Worm (Caenorhabditis elegans) whole organism, young adult: ENCODE results near the gene F02D8.9.

Source experiments
- B0035.1 ChIP-seq: sonication (generic microtip); optimal IDR thresholded peaks from 2 replicates; lab custom pipeline; 2016; ENCODE audit warnings: missing genetic modification characterization, mild to moderate bottlenecking, missing compliant biosample characterization, missing genotype, missing genetic modification reagents
- F33H1.4 ChIP-seq: fragments of 200-800 bp; sonication (Bioruptor generic); IDR thresholded peaks from 2 replicates; pipeline ENCODE4 v1.3.6; 2022; ENCODE audit warnings: missing genetic modification reagents, missing genetic modification characterization, missing compliant biosample characterization
- F39B2.1 ChIP-seq: fragments of 200-800 bp; sonication (Bioruptor generic); IDR thresholded peaks from 2 replicates; pipeline ENCODE4 v1.3.6; 2022; ENCODE audit warnings: missing genetic modification reagents, missing genetic modification characterization, missing compliant biosample characterization
- K12H6.12 ChIP-seq: fragments of 200-800 bp; sonication (Bioruptor generic); optimal IDR thresholded peaks from 2 replicates; lab custom pipeline; 2018; ENCODE audit warnings: mild to moderate bottlenecking, missing genetic modification characterization, missing compliant biosample characterization
- Y95B8A.8 ChIP-seq: fragments of 200-800 bp; sonication (Bioruptor generic); IDR thresholded peaks from 2 replicates; pipeline ENCODE4 v1.3.6; 2022; ENCODE audit warnings: missing genetic modification reagents, missing genetic modification characterization, missing compliant biosample characterization
- akir-1 ChIP-seq: fragments of 200-800 bp; sonication (Bioruptor generic); optimal IDR thresholded peaks from 2 replicates; lab custom pipeline; 2018; ENCODE audit warnings: mild to moderate bottlenecking, missing genetic modification characterization, moderate library complexity, missing compliant biosample characterization
- aptf-3 ChIP-seq: fragments of 200-800 bp; sonication (Bioruptor generic); IDR thresholded peaks from 2 replicates; pipeline ENCODE4 v1.3.6; 2022; ENCODE audit warnings: missing genetic modification characterization, missing compliant biosample characterization
- atf-7 ChIP-seq: sonication (generic microtip); optimal IDR thresholded peaks from 2 replicates; lab custom pipeline; 2017; ENCODE audit warnings: mild to moderate bottlenecking, missing genetic modification characterization, missing compliant biosample characterization
- attf-6 ChIP-seq: fragments of 200-800 bp; sonication (Bioruptor generic); IDR thresholded peaks from 2 replicates; pipeline ENCODE4 v1.3.6; 2022; ENCODE audit warnings: missing genetic modification reagents, missing genetic modification characterization, missing compliant biosample characterization
- bed-1 ChIP-seq: fragments of 200-800 bp; sonication (Bioruptor generic); IDR thresholded peaks from 2 replicates; pipeline ENCODE4 v1.3.6; 2022; ENCODE audit warnings: missing genetic modification reagents, missing genetic modification characterization, missing compliant biosample characterization
- ceh-27 ChIP-seq: fragments of 200-800 bp; sonication (Bioruptor generic); optimal IDR thresholded peaks from 2 replicates; lab custom pipeline; 2018; ENCODE audit warnings: mild to moderate bottlenecking, missing genetic modification characterization, moderate library complexity, missing compliant biosample characterization
- ceh-40 ChIP-seq: fragments of 200-800 bp; sonication (Bioruptor generic); IDR thresholded peaks from 2 replicates; pipeline ENCODE4 v1.3.6; 2022; ENCODE audit warnings: missing genetic modification characterization, missing compliant biosample characterization
- die-1 ChIP-seq: sonication (generic microtip); optimal IDR thresholded peaks from 2 replicates; lab custom pipeline; 2016; ENCODE audit warnings: missing genotype, mild to moderate bottlenecking, missing genetic modification characterization, missing compliant biosample characterization
- efl-1 ChIP-seq: fragments of 150-350 bp; optimal IDR thresholded peaks from 2 replicates; lab custom pipeline; 2014; ENCODE audit warnings: missing biosample characterization, missing genetic modification reagents, missing genetic modification characterization
- egl-44 ChIP-seq: fragments of 200-800 bp; sonication (Bioruptor generic); IDR thresholded peaks from 2 replicates; pipeline ENCODE4 v1.3.6; 2022; ENCODE audit warnings: missing genetic modification reagents, missing genetic modification characterization, missing compliant biosample characterization
- egrh-3 ChIP-seq: fragments of 200-800 bp; sonication (Bioruptor generic); IDR thresholded peaks from 2 replicates; pipeline ENCODE4 v1.3.6; 2022; ENCODE audit warnings: missing genetic modification reagents, missing genetic modification characterization, missing compliant biosample characterization
- hlh-26 ChIP-seq: fragments of 200-800 bp; sonication (Bioruptor generic); conservative IDR thresholded peaks from 2 replicates; pipeline ENCODE4 v1.3.6; 2022; ENCODE audit warnings: missing genetic modification reagents, missing genetic modification characterization, missing compliant biosample characterization
- hmg-20 ChIP-seq: fragments of 200-800 bp; sonication (Bioruptor generic); IDR thresholded peaks from 2 replicates; pipeline ENCODE4 v1.3.6; 2022; ENCODE audit warnings: missing genetic modification reagents, missing genetic modification characterization, missing compliant biosample characterization
- hrde-1 ChIP-seq: sonication (generic microtip); optimal IDR thresholded peaks from 2 replicates; lab custom pipeline; 2016; ENCODE audit warnings: missing genetic modification characterization, mild to moderate bottlenecking, missing compliant biosample characterization, moderate library complexity, missing genotype, missing genetic modification reagents, borderline replicate concordance
- let-607 ChIP-seq, 2 experiments: fragments of 200-800 bp in 1 of 2; sonication (Bioruptor generic) in 1 of 2; sonication (generic microtip) in 1 of 2; optimal IDR thresholded peaks; 2 replicates each; lab custom pipeline; 2016 to 2018; ENCODE audit warnings: mild to moderate bottlenecking in 2 of 2, missing compliant biosample characterization in 2 of 2, missing genetic modification characterization in 2 of 2, moderate library complexity in 2 of 2, missing genotype in 1 of 2
- lin-35 ChIP-seq, 3 experiments: fragments of 150-350 bp in 2 of 3; sonication (generic microtip) in 1 of 3; optimal IDR thresholded peaks; 2 replicates each; lab custom pipeline; 2014 to 2018; ENCODE audit warnings: missing biosample characterization in 3 of 3, missing genetic modification characterization in 3 of 3, missing genetic modification reagents in 3 of 3
- lin-54 ChIP-seq: fragments of 200-800 bp; sonication (Bioruptor generic); optimal IDR thresholded peaks from 2 replicates; lab custom pipeline; 2018; ENCODE audit warnings: mild to moderate bottlenecking, missing genetic modification characterization, missing compliant biosample characterization
- madf-3 ChIP-seq: fragments of 200-800 bp; sonication (Bioruptor generic); IDR thresholded peaks from 2 replicates; pipeline ENCODE4 v1.3.6; 2022; ENCODE audit warnings: missing genetic modification reagents, missing genetic modification characterization, missing compliant biosample characterization
- madf-6 ChIP-seq: fragments of 200-800 bp; sonication (Bioruptor generic); IDR thresholded peaks from 2 replicates; pipeline ENCODE4 v1.3.6; 2022; ENCODE audit warnings: missing genetic modification reagents, missing genetic modification characterization, missing compliant biosample characterization
- mcd-1 ChIP-seq: fragments of 200-800 bp; sonication (Bioruptor generic); IDR thresholded peaks from 2 replicates; pipeline ENCODE4 v1.3.6; 2022; ENCODE audit warnings: missing genetic modification reagents, missing genetic modification characterization, missing compliant biosample characterization
- nfyb-1 ChIP-seq: fragments of 200-800 bp; sonication (Bioruptor generic); IDR thresholded peaks from 2 replicates; pipeline ENCODE4 v1.3.6; 2022; ENCODE audit warnings: missing genetic modification reagents, missing genetic modification characterization, missing compliant biosample characterization
- pbrm-1 ChIP-seq: fragments of 200-800 bp; sonication (Bioruptor generic); IDR thresholded peaks from 2 replicates; pipeline ENCODE4 v1.3.6; 2022; ENCODE audit warnings: missing genetic modification reagents, missing genetic modification characterization, missing compliant biosample characterization
- snpc-1.1 ChIP-seq: sonication (generic microtip); optimal IDR thresholded peaks from 2 replicates; lab custom pipeline; 2017; ENCODE audit warnings: missing genetic modification characterization, mild to moderate bottlenecking, missing compliant biosample characterization, antibody characterized with exemption, moderate library complexity, missing genotype, missing genetic modification reagents; ENCODE audit not compliant: insufficient read depth
- tlf-1 ChIP-seq: fragments of 200-800 bp; sonication (Bioruptor generic); optimal IDR thresholded peaks from 2 replicates; lab custom pipeline; 2018; ENCODE audit warnings: mild to moderate bottlenecking, missing genetic modification characterization, missing compliant biosample characterization
- unc-130 ChIP-seq: sonication (generic microtip); optimal IDR thresholded peaks from 2 replicates; lab custom pipeline; 2016; ENCODE audit warnings: missing genetic modification reagents, missing genetic modification characterization, missing compliant biosample characterization
- ztf-26 ChIP-seq: sonication (generic microtip); optimal IDR thresholded peaks from 2 replicates; lab custom pipeline; 2017; ENCODE audit warnings: missing genetic modification characterization, missing compliant biosample characterization
- ztf-6 ChIP-seq: fragments of 200-800 bp; sonication (Bioruptor generic); IDR thresholded peaks from 2 replicates; pipeline ENCODE4 v1.3.6; 2022; ENCODE audit warnings: missing genetic modification reagents, missing genetic modification characterization, missing compliant biosample characterization

F02D8.9 gene

ce11 chrV:14943774-14944173, 11.8 kb downstream of the F02D8.9 start:
- TF ChIP-seq hrde-1 (tag; lab: Kevin White, UChicago) (no peak), tlf-1 (no peak)

DNA sequence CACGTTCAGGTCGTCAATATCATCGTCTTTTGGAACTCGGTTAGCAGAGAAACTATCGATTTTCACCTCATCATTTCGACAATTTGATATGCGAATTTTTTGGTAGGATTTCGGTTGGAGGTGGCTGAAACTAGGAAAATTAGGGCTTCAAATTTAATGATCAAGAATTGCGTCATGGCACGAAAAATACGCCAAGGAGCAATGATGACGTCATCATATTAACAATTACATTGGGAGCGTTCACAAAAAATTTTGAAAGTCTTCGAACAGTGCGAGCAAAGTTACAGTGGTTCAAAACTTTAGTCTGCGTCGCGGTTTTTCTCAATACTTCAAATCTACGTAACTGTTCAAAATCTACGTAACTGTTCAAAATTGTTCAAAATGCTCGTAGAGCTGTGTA, 12.7 kb downstream of the F02D8.9 start:
- TF ChIP-seq F33H1.4 (GFP tag; lab: Robert Waterston, UW) (no peak), lin-54 (no peak), die-1 (tag; lab: Kevin White, UChicago) (no peak), ceh-27 (no peak), egl-44 (no peak), attf-6 (GFP tag; lab: Robert Waterston, UW) (no peak), madf-3 (no peak), efl-1 (GFP tag; lab: Kevin White, UChicago) (no peak), ztf-6 (no peak), ztf-26 (tag; lab: Kevin White, UChicago) (no peak), akir-1 (GFP tag; lab: Kevin White, UChicago) (no peak), let-607 (tag; optimal IDR thresholded peaks at IDR 0.05; lab: Kevin White, UChicago) (no peak), atf-7 (tag; lab: Kevin White, UChicago) (no peak), lin-35 (GFP tag; optimal IDR thresholded peaks at IDR 0.05; lab: Kevin White, UChicago) (no peak), madf-6 (no peak), bed-1 (no peak)

- TF ChIP-seq lin-54 (no peak), F39B2.1 (no peak), hmg-20 (no peak), pbrm-1 (no peak), akir-1 (GFP tag; lab: Kevin White, UChicago) (no peak), egl-44 (no peak), tlf-1 (no peak), snpc-1.1 (tag; lab: Kevin White, UChicago) (no peak), Y95B8A.8 (no peak), mcd-1 (GFP tag; lab: Robert Waterston, UW) (no peak)
These were observed 19.0 kb downstream of the F02D8.9 start, which contains the start of gene C30G7.2 for ce11 chrV:14936587-14936986. C30G7.2 (plus strand) TSS chrV:14936887.

ce11 chrV:14933450-14934218, 21.9 kb downstream of the F02D8.9 start:
- TF ChIP-seq ceh-40 (GFP tag; lab: Robert Waterston, UW) = no peak
- no peak for TF ChIP-seq unc-130 (GFP tag; lab: Kevin White, UChicago)
- TF ChIP-seq nfyb-1 (GFP tag; lab: Robert Waterston, UW) = 0 out of 2 replicates have a peak, but pooled peaks have one; percentile 28
- TF ChIP-seq hmg-20 = 0 out of 2 replicates have a peak, but pooled peaks have one; percentile 17
- peak; percentile 57; the same call in 1 of the 2 replicates for TF ChIP-seq aptf-3 (GFP tag; lab: Robert Waterston, UW)
- TF ChIP-seq egrh-3 (GFP tag; lab: Robert Waterston, UW) = peak; percentile 43; the same call in 1 of the 2 replicates
- TF ChIP-seq hlh-26 (GFP tag; lab: Robert Waterston, UW) = no peak
- TF ChIP-seq, all 124 proteins: peak for 4

DNA sequence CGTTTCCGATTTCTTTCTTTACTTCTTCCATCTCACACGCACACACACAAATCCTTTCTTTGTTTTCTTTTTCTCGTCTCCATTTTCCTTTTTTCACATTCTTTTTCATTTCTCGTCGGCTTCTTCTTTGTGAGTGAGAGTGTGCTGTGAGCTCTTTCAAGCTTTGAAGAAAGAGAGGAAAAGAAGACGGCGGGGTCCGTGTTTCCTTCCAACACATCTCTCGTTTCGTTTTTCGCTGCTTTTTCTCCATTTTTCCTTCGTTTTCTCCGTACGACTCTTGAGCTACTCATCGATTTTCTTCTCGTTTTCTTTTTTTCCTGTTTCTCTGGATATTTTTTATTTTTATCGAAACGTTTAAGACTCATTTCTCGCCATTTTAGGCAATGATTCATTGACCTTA, 25.4 kb downstream of the F02D8.9 start:
- TF ChIP-seq B0035.1 (no peak), K12H6.12 (tag; lab: Kevin White, UChicago) (peak; percentile 21)
- TF ChIP-seq, all 124 proteins: peak for 1
